Worm (Caenorhabditis elegans) whole organism, L4 larva: Measurements from ENCODE around the gene D1014.4.

Experiments used
- D1046.2 ChIP-seq: fragments of 200-800 bp; sonication (Bioruptor generic); IDR thresholded peaks from 2 replicates; pipeline ENCODE4 v1.3.6; 2022; ENCODE audit warnings: missing genetic modification characterization, missing compliant biosample characterization
- ceh-28 ChIP-seq: fragments of 150-350 bp; optimal IDR thresholded peaks from 2 replicates; lab custom pipeline; 2014; ENCODE audit warnings: missing biosample characterization, missing genetic modification reagents, missing genetic modification characterization
- lin-39 ChIP-seq: fragments of 150-350 bp; optimal IDR thresholded peaks from 2 replicates; lab custom pipeline; 2014; ENCODE audit warnings: missing biosample characterization, missing genetic modification reagents, missing genetic modification characterization
- nhr-77 ChIP-seq: fragments of 150-350 bp; optimal IDR thresholded peaks from 2 replicates; lab custom pipeline; 2014; ENCODE audit warnings: missing biosample characterization, missing genetic modification characterization
- snpc-4 ChIP-seq: fragments of 150-350 bp; optimal IDR thresholded peaks from 2 replicates; lab custom pipeline; 2014; ENCODE audit warnings: missing biosample characterization, missing genetic modification characterization
- zag-1 ChIP-seq: fragments of 150-350 bp; optimal IDR thresholded peaks from 2 replicates; lab custom pipeline; 2014; ENCODE audit warnings: missing biosample characterization, missing genetic modification characterization
- zfp-2 ChIP-seq: sonication (generic microtip); optimal IDR thresholded peaks from 2 replicates; lab custom pipeline; 2016; ENCODE audit warnings: mild to moderate bottlenecking, missing genetic modification characterization, missing compliant biosample characterization
- ztf-11 ChIP-seq: fragments of 150-350 bp; optimal IDR thresholded peaks from 2 replicates; lab custom pipeline; 2014; ENCODE audit warnings: missing biosample characterization, missing genetic modification characterization

DNA sequence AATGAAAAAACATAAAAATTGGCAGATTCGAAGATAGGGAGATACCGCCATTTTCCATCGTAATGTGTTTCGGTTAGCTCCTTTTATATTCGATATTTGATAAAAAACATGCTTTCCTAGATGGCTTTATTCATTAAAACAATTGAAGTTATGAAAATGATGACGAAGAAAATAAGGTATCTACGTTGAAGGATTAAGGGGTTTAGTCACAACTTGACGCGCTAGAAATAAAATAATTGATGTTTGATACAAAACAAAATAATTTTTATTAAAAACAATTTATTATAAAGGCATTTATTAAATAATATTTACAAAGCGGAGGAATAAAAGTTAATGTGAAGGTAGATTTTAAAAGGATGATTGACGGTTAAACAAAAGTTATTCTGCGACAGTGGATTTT, 42.4 kb upstream of the D1014.4 start, which contains the start of gene str-130:
- TF ChIP-seq nhr-77 (tag; lab: Kevin White, UChicago) (no peak), zag-1 (no peak), lin-39 (tag; lab: Kevin White, UChicago) (no peak), zfp-2 (tag; lab: Kevin White, UChicago) (no peak), ceh-28 (no peak), D1046.2 (GFP tag; lab: Robert Waterston, UW) (no peak), ztf-11 (tag; lab: Kevin White, UChicago) (no peak), snpc-4 (no peak)
